Worm (Caenorhabditis elegans): Measurements from ENCODE around the gene F58A6.9.

The F58A6.9 gene

DNA sequence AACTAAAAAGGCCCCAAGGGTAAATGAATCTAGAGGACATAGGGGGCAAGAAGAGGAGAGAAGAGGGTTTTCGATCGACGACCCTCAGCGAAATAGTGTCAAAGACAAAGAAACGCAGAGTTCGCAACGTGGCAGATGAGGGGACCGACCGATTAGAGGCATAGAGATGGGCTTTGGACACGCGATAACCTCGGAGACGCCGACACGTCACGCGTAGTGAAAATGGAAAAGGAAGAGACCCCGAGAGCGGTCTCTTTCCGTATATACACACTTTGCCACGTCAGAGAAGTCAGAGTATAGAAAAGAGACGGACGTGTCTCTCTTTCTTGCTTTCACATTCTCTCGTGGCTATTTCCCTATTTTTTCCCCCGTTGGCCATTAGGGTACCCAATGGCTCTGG, 22.8 kb upstream of the F58A6.9 start (continued):
- TF ChIP-seq lin-39 (tag; optimal IDR thresholded peaks at IDR 0.05) (no peak), madf-9 (GFP tag; conservative IDR thresholded peaks at IDR 0.05) (no peak)

DNA sequence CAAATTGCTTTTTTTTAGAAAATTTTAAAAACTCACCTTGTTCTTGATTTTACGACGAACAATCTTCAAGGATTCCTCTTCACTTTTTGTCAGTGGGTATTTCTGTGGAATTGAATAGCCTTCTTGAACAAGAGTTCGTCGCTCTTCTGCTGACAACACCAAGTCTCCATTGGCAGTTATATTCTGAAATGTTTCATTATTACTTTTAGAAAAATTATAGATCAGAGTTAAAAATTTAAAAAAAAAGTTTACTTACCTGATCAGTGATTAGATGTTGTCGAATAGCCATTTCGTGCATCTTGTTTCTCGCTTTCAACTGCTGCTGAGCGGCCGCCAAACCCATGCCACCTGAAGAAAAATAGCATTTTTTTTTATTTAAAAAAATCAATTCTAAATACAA, 21.6 kb upstream of the F58A6.9 start:
- TF ChIP-seq R02D3.7 (tag; optimal IDR thresholded peaks at IDR 0.05) (no peak), aha-1 (tag) (peak; percentile 86), duxl-1 (tag; optimal IDR thresholded peaks at IDR 0.05; ENCODE audit: poor library complexity) (no peak), D1046.2 (GFP tag; IDR thresholded peaks at IDR 0.05) (no peak), ceh-82 (tag; optimal IDR thresholded peaks at IDR 0.05) (no peak)

DNA sequence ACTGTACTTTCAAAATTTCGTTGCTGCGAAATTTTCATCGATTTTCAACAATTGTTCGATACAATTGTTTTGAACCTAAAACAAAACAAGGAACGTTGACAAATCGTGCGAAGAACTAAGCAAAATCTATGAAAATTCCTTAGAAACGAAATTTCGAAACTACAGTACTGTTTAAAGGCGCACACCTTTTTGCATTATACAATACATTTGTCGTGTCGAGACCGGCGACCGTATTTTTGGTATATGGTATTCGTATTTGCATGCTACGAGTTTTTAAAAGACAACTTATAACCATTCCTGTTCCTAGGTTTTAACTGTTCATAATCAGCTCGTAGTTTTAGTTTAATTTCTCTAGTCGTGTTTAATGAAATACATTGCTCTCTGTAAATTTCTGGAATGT, 19.9 kb upstream of the F58A6.9 start:
- no peak for TF ChIP-seq mes-2 (tag; optimal IDR thresholded peaks at IDR 0.05; ENCODE audit: poor library complexity, severe bottlenecking)
- 0 out of 2 replicates have a peak, but pooled peaks have one; percentile 12 for TF ChIP-seq Y75B8A.6 (GFP tag; IDR thresholded peaks at IDR 0.05)
- TF ChIP-seq saeg-2 (GFP tag; IDR thresholded peaks at IDR 0.05): 0 out of 2 replicates have a peak, but pooled peaks have one; percentile 21
- TF ChIP-seq spr-3 (GFP tag; optimal IDR thresholded peaks at IDR 0.05): no peak
- no peak for TF ChIP-seq pqm-1 (tag; optimal IDR thresholded peaks at IDR 0.05)
- no peak for TF ChIP-seq hlh-30 (tag; optimal IDR thresholded peaks at IDR 0.05; ENCODE audit: insufficient read depth)
- TF ChIP-seq fkh-10 (GFP tag; optimal IDR thresholded peaks at IDR 0.05): no peak
- TF ChIP-seq lim-7 (GFP tag; IDR thresholded peaks at IDR 0.05): no peak
- no peak for TF ChIP-seq ceh-20 (GFP tag; IDR thresholded peaks at IDR 0.05)
- TF ChIP-seq nhr-28 (tag; optimal IDR thresholded peaks at IDR 0.05): no peak
- TF ChIP-seq madf-5 (GFP tag; IDR thresholded peaks at IDR 0.05): no peak
- no peak for TF ChIP-seq vab-7 (GFP tag; IDR thresholded peaks at IDR 0.05)
- TF ChIP-seq fos-1 (tag; optimal IDR thresholded peaks at IDR 0.05): no peak
- peak in 1 of 2 experiments; percentile 11 for TF ChIP-seq lsy-2 (tag; optimal IDR thresholded peaks at IDR 0.05)
- TF ChIP-seq nhr-76 (tag; optimal IDR thresholded peaks at IDR 0.05): no peak
- TF ChIP-seq tra-1 (GFP tag; IDR thresholded peaks at IDR 0.05): no peak
- TF ChIP-seq jun-1 (tag; optimal IDR thresholded peaks at IDR 0.05): no peak
- TF ChIP-seq ctbp-1 (GFP tag; IDR thresholded peaks at IDR 0.05): no peak
- no peak for TF ChIP-seq snpc-1.2 (GFP tag; IDR thresholded peaks at IDR 0.05)
- TF ChIP-seq ceh-32 (tag; optimal IDR thresholded peaks at IDR 0.05; ENCODE audit: poor library complexity): no peak
- no peak for TF ChIP-seq pha-4 (GFP tag; IDR thresholded peaks at IDR 0.05)
- TF ChIP-seq pha-4 (tag; optimal IDR thresholded peaks at IDR 0.05): no peak
- no peak for TF ChIP-seq ceh-62 (tag; optimal IDR thresholded peaks at IDR 0.05)
- TF ChIP-seq arid-1 (GFP tag; conservative IDR thresholded peaks at IDR 0.05): no peak
- no peak for TF ChIP-seq T20F7.1 (GFP tag; optimal IDR thresholded peaks at IDR 0.05)
- TF ChIP-seq lin-39 (tag; optimal IDR thresholded peaks at IDR 0.05): no peak
- TF ChIP-seq nhr-25 (tag; optimal IDR thresholded peaks at IDR 0.05; ENCODE audit: borderline replicate concordance, insufficient read depth): no peak
- no peak for TF ChIP-seq attf-4 (tag; optimal IDR thresholded peaks at IDR 0.05)
- no peak for TF ChIP-seq F44E2.7 (GFP tag; IDR thresholded peaks at IDR 0.05)
- TF ChIP-seq ZK337.2 (GFP tag; IDR thresholded peaks at IDR 0.05): no peak
- no peak for TF ChIP-seq tag-97 (GFP tag; IDR thresholded peaks at IDR 0.05)
- no peak for TF ChIP-seq Y5F2A.4 (GFP tag; optimal IDR thresholded peaks at IDR 0.05)
- no peak for TF ChIP-seq zfp-2 (tag; optimal IDR thresholded peaks at IDR 0.05)
- peak; percentile 40 for TF ChIP-seq sdz-12 (GFP tag; optimal IDR thresholded peaks at IDR 0.05)
- no peak for TF ChIP-seq nhr-111 (GFP tag; optimal IDR thresholded peaks at IDR 0.05)
- TF ChIP-seq T26A8.4 (GFP tag; IDR thresholded peaks at IDR 0.05): peak; percentile 56
